Worm (Caenorhabditis elegans) whole organism, young adult: Measurements from ENCODE around the gene dars-2.

Experiments
- F10E7.11 ChIP-seq: sonication (generic microtip); optimal IDR thresholded peaks from 2 replicates; lab custom pipeline; 2017; ENCODE audit warnings: mild to moderate bottlenecking, missing genetic modification characterization, moderate library complexity, missing compliant biosample characterization
- F55B11.4 ChIP-seq: sonication (generic microtip); optimal IDR thresholded peaks from 2 replicates; lab custom pipeline; 2016; ENCODE audit warnings: missing compliant biosample characterization, missing genetic modification characterization, borderline replicate concordance; ENCODE audit not compliant: insufficient read depth
- Y53G8AR.9 ChIP-seq: fragments of 200-800 bp; sonication (Bioruptor generic); conservative IDR thresholded peaks from 2 replicates; pipeline ENCODE4 v1.3.6; 2022; ENCODE audit warnings: missing genetic modification reagents, missing genetic modification characterization, missing compliant biosample characterization
- ceh-40 ChIP-seq: fragments of 200-800 bp; sonication (Bioruptor generic); IDR thresholded peaks from 2 replicates; pipeline ENCODE4 v1.3.6; 2022; ENCODE audit warnings: missing genetic modification characterization, missing compliant biosample characterization
- dox-1 ChIP-seq: fragments of 200-800 bp; sonication (Bioruptor generic); IDR thresholded peaks from 2 replicates; pipeline ENCODE4 v1.3.6; 2022; ENCODE audit warnings: missing genetic modification reagents, missing genetic modification characterization, missing compliant biosample characterization
- egrh-3 ChIP-seq: fragments of 200-800 bp; sonication (Bioruptor generic); IDR thresholded peaks from 2 replicates; pipeline ENCODE4 v1.3.6; 2022; ENCODE audit warnings: missing genetic modification reagents, missing genetic modification characterization, missing compliant biosample characterization
- hmg-20 ChIP-seq: fragments of 200-800 bp; sonication (Bioruptor generic); IDR thresholded peaks from 2 replicates; pipeline ENCODE4 v1.3.6; 2022; ENCODE audit warnings: missing genetic modification reagents, missing genetic modification characterization, missing compliant biosample characterization
- lin-26 ChIP-seq: fragments of 200-800 bp; sonication (Bioruptor generic); IDR thresholded peaks from 2 replicates; pipeline ENCODE4 v1.3.6; 2022; ENCODE audit warnings: missing genetic modification reagents, missing genetic modification characterization, missing compliant biosample characterization
- lin-35 ChIP-seq, 3 experiments: fragments of 150-350 bp in 2 of 3; sonication (generic microtip) in 1 of 3; optimal IDR thresholded peaks; 2 replicates each; lab custom pipeline; 2014 to 2018; ENCODE audit warnings: missing biosample characterization in 3 of 3, missing genetic modification characterization in 3 of 3, missing genetic modification reagents in 3 of 3
- mes-4 ChIP-seq: sonication (generic microtip); optimal IDR thresholded peaks from 2 replicates; lab custom pipeline; 2016; ENCODE audit warnings: missing genotype, missing genetic modification characterization, missing compliant biosample characterization
- nfya-1 ChIP-seq: sonication (generic microtip); optimal IDR thresholded peaks from 2 replicates; lab custom pipeline; 2017; ENCODE audit warnings: antibody characterized with exemption, missing compliant biosample characterization, missing genetic modification characterization, borderline replicate concordance; ENCODE audit not compliant: insufficient read depth
- nhr-27 ChIP-seq: fragments of 200-800 bp; sonication (Bioruptor generic); optimal IDR thresholded peaks from 2 replicates; lab custom pipeline; 2018; ENCODE audit warnings: mild to moderate bottlenecking, missing genetic modification characterization, moderate library complexity, missing compliant biosample characterization
- pha-4 ChIP-seq: fragments of 150-350 bp; sonication (generic microtip); optimal IDR thresholded peaks from 2 replicates; lab custom pipeline; 2014; ENCODE audit warnings: missing biosample characterization, missing genetic modification reagents, missing genetic modification characterization

ce11 chrV:12053598-12053997 is 5.1 kb downstream of the dars-2 start, which contains the start of gene F10C2.7:
- no peak for TF ChIP-seq Y53G8AR.9 (GFP tag; lab: Robert Waterston, UW)
- no peak for TF ChIP-seq dox-1 (GFP tag; lab: Robert Waterston, UW)
- TF ChIP-seq lin-35 (GFP tag; optimal IDR thresholded peaks at IDR 0.05; lab: Kevin White, UChicago), result no peak
- no peak for TF ChIP-seq lin-26 (GFP tag; lab: Robert Waterston, UW)
- TF ChIP-seq F10E7.11, result no peak
- TF ChIP-seq pha-4 (tag; lab: Kevin White, UChicago), result no peak
- no peak for TF ChIP-seq hmg-20 (GFP tag; lab: Robert Waterston, UW)
- TF ChIP-seq nfya-1 (tag; lab: Kevin White, UChicago), result no peak
- TF ChIP-seq F55B11.4 (tag; lab: Kevin White, UChicago), result no peak
- no peak for TF ChIP-seq egrh-3 (GFP tag; lab: Robert Waterston, UW)
- TF ChIP-seq ceh-40 (GFP tag; lab: Robert Waterston, UW), result no peak
- TF ChIP-seq nhr-27 (tag; lab: Kevin White, UChicago), result no peak
- TF ChIP-seq mes-4 (tag; lab: Kevin White, UChicago), result no peak
